Fruit fly (Drosophila melanogaster) whole organism, embryonic: ENCODE data around the gene CG15549.

Source experiments
- Ada2b ChIP-seq: fragments of 200-800 bp; sonication (Bioruptor generic); IDR thresholded peaks from 2 replicates; pipeline ENCODE4 v1.3.6; 2022; ENCODE audit warnings: missing biosample characterization, missing genetic modification characterization
- Adf1 ChIP-seq: fragments of 200-800 bp; sonication (Bioruptor generic); IDR thresholded peaks from 2 replicates; pipeline ENCODE4 v1.3.6; 2022; ENCODE audit warnings: missing biosample characterization, missing genetic modification characterization
- CG10267 ChIP-seq: fragments of 200-800 bp; sonication (Bioruptor generic); optimal IDR thresholded peaks from 2 replicates; lab custom pipeline; 2018; ENCODE audit warnings: missing biosample characterization, mild to moderate bottlenecking, missing genetic modification characterization, moderate library complexity
- CG11723 ChIP-seq: fragments of 200-800 bp; sonication (Bioruptor generic); optimal IDR thresholded peaks from 2 replicates; lab custom pipeline; 2017; ENCODE audit warnings: missing biosample characterization, mild to moderate bottlenecking, missing genetic modification characterization
- CG12659 ChIP-seq: fragments of 200-800 bp; sonication (Bioruptor generic); optimal IDR thresholded peaks from 3 replicates; lab custom pipeline; 2017; ENCODE audit warnings: mild to moderate bottlenecking, missing biosample characterization, missing genetic modification reagents, missing genetic modification characterization
- CG14860 ChIP-seq: fragments of 200-800 bp; sonication (Bioruptor generic); IDR thresholded peaks from 3 replicates; pipeline ENCODE4 v1.3.6; 2022; ENCODE audit warnings: missing biosample characterization, missing genetic modification characterization; ENCODE audit not compliant: partially characterized antibody
- CG1647 ChIP-seq: fragments of 200-800 bp; sonication (Bioruptor generic); optimal IDR thresholded peaks from 3 replicates; lab custom pipeline; 2016; ENCODE audit warnings: missing biosample characterization, missing genetic modification characterization
- CG17802 ChIP-seq: fragments of 200-800 bp; sonication (Bioruptor generic); optimal IDR thresholded peaks from 2 replicates; lab custom pipeline; 2018; ENCODE audit warnings: missing biosample characterization, mild to moderate bottlenecking, missing genetic modification characterization, moderate library complexity
- CG18011 ChIP-seq: fragments of 200-800 bp; sonication (Bioruptor generic); optimal IDR thresholded peaks from 2 replicates; lab custom pipeline; 2017; ENCODE audit warnings: missing biosample characterization, missing genetic modification characterization, mild to moderate bottlenecking, moderate library complexity, missing genotype
- CG18764 ChIP-seq: fragments of 200-800 bp; sonication (Bioruptor generic); optimal IDR thresholded peaks from 3 replicates; lab custom pipeline; 2016; ENCODE audit warnings: missing biosample characterization, missing genetic modification characterization
- CG30431 ChIP-seq: fragments of 200-800 bp; sonication (Bioruptor generic); optimal IDR thresholded peaks from 2 replicates; lab custom pipeline; 2017; ENCODE audit warnings: missing biosample characterization, missing genetic modification characterization
- CG33213 ChIP-seq: fragments of 200-800 bp; sonication (Bioruptor generic); optimal IDR thresholded peaks from 3 replicates; lab custom pipeline; 2016; ENCODE audit warnings: missing biosample characterization, missing genetic modification characterization
- CG5245 ChIP-seq: fragments of 200-800 bp; sonication (Bioruptor generic); optimal IDR thresholded peaks from 3 replicates; lab custom pipeline; 2016; ENCODE audit warnings: missing biosample characterization, missing genetic modification characterization
- CG6813 ChIP-seq: fragments of 200-800 bp; sonication (Bioruptor generic); optimal IDR thresholded peaks from 2 replicates; lab custom pipeline; 2017; ENCODE audit warnings: missing biosample characterization, missing genetic modification characterization, mild to moderate bottlenecking, moderate library complexity, missing genetic modification reagents
- CG9797 ChIP-seq: fragments of 200-800 bp; sonication (Bioruptor generic); optimal IDR thresholded peaks from 3 replicates; lab custom pipeline; 2018; ENCODE audit warnings: missing biosample characterization, mild to moderate bottlenecking, missing genetic modification characterization
- CG9932 ChIP-seq: fragments of 200-800 bp; sonication (Bioruptor generic); IDR thresholded peaks from 2 replicates; pipeline ENCODE4 v1.3.6; 2022; ENCODE audit warnings: missing biosample characterization, missing genetic modification characterization
- Dad ChIP-seq: fragments of 200-800 bp; sonication (Bioruptor generic); optimal IDR thresholded peaks from 3 replicates; lab custom pipeline; 2016; ENCODE audit warnings: missing biosample characterization, missing genetic modification characterization
- Dll ChIP-seq: fragments of 200-800 bp; sonication (Bioruptor generic); IDR thresholded peaks from 4 replicates; pipeline ENCODE4 v1.3.6; 2022; ENCODE audit warnings: missing biosample characterization, missing genetic modification characterization; ENCODE audit not compliant: partially characterized antibody
- Eip74EF ChIP-seq, 2 experiments: fragments of 200-800 bp in 1 of 2; fragments of >200 bp in 1 of 2; sonication (Bioruptor generic) in 1 of 2; optimal IDR thresholded peaks; 2 replicates each; lab custom pipeline; 2017 to 2019; ENCODE audit warnings: missing biosample characterization in 2 of 2, missing genetic modification characterization in 2 of 2, mild to moderate bottlenecking in 1 of 2, moderate library complexity in 1 of 2
- Ets97D ChIP-seq: fragments of 200-800 bp; sonication (Bioruptor generic); optimal IDR thresholded peaks from 3 replicates; lab custom pipeline; 2016; ENCODE audit warnings: missing biosample characterization, missing genetic modification characterization
- H15 ChIP-seq: fragments of 200-800 bp; sonication (Bioruptor generic); IDR thresholded peaks from 3 replicates; pipeline ENCODE4 v1.3.6; 2022; ENCODE audit warnings: missing biosample characterization, missing genetic modification characterization
- Lim3 ChIP-seq: fragments of 200-800 bp; sonication (Bioruptor generic); IDR thresholded peaks from 2 replicates; pipeline ENCODE4 v1.3.6; 2022; ENCODE audit warnings: missing biosample characterization, missing genetic modification characterization
- MESR4 ChIP-seq: fragments of 200-800 bp; sonication (Bioruptor generic); optimal IDR thresholded peaks from 2 replicates; lab custom pipeline; 2018; ENCODE audit warnings: missing biosample characterization, mild to moderate bottlenecking, missing genetic modification characterization, moderate library complexity
- NC2β ChIP-seq: fragments of 200-800 bp; sonication (Bioruptor generic); optimal IDR thresholded peaks from 2 replicates; lab custom pipeline; 2016; ENCODE audit warnings: missing biosample characterization, missing genetic modification characterization
- NFAT ChIP-seq: fragments of 200-800 bp; sonication (Bioruptor generic); IDR thresholded peaks from 2 replicates; pipeline ENCODE4 v1.3.6; 2022; ENCODE audit warnings: missing biosample characterization, missing genetic modification characterization
- Pdp1 ChIP-seq, 2 experiments: fragments of 200-800 bp; sonication (Bioruptor generic); optimal IDR thresholded peaks; 3 replicates each; lab custom pipeline; 2016; ENCODE audit warnings: missing biosample characterization in 2 of 2, missing genetic modification characterization in 2 of 2, mild to moderate bottlenecking in 1 of 2, moderate library complexity in 1 of 2
- Side ChIP-seq: fragments of 200-800 bp; sonication (Bioruptor generic); optimal IDR thresholded peaks from 2 replicates; lab custom pipeline; 2016; ENCODE audit warnings: missing biosample characterization, missing genetic modification characterization
- Six4 ChIP-seq: fragments of 200-800 bp; sonication (Bioruptor generic); optimal IDR thresholded peaks from 2 replicates; lab custom pipeline; 2016; ENCODE audit warnings: missing biosample characterization, missing genetic modification characterization
- Sry-β ChIP-seq: fragments of 200-800 bp; sonication (Bioruptor generic); optimal IDR thresholded peaks from 2 replicates; lab custom pipeline; 2018; ENCODE audit warnings: missing biosample characterization, mild to moderate bottlenecking, missing genetic modification characterization, moderate library complexity
- Taf1 ChIP-seq: fragments of 200-800 bp; sonication (Bioruptor generic); IDR thresholded peaks from 2 replicates; pipeline ENCODE4 v1.3.6; 2022; ENCODE audit warnings: missing biosample characterization, missing genetic modification characterization
- ase ChIP-seq: fragments of 200-800 bp; sonication (Bioruptor generic); IDR thresholded peaks from 3 replicates; pipeline ENCODE4 v1.3.6; 2022; ENCODE audit warnings: missing biosample characterization, missing genetic modification characterization
- bigmax ChIP-seq: fragments of 200-800 bp; sonication (Bioruptor generic); optimal IDR thresholded peaks from 2 replicates; lab custom pipeline; 2018; ENCODE audit warnings: missing biosample characterization, mild to moderate bottlenecking, missing genetic modification characterization
- cas ChIP-seq: fragments of 200-800 bp; sonication (Bioruptor generic); IDR thresholded peaks from 2 replicates; pipeline ENCODE4 v1.3.6; 2022; ENCODE audit warnings: missing biosample characterization, missing genetic modification characterization
- caup ChIP-seq: fragments of 200-800 bp; sonication (Bioruptor generic); optimal IDR thresholded peaks from 3 replicates; lab custom pipeline; 2017; ENCODE audit warnings: missing biosample characterization, mild to moderate bottlenecking, missing genetic modification characterization, moderate library complexity; ENCODE audit not compliant: severe bottlenecking
- croc ChIP-seq: fragments of 200-800 bp; sonication (Bioruptor generic); conservative IDR thresholded peaks from 3 replicates; pipeline ENCODE4 v1.3.6; 2022; ENCODE audit warnings: missing biosample characterization, missing genetic modification characterization
- hb ChIP-seq: fragments of 200-800 bp; sonication (Bioruptor generic); IDR thresholded peaks from 3 replicates; pipeline ENCODE4 v1.3.6; 2022; ENCODE audit warnings: missing biosample characterization, missing genetic modification characterization; ENCODE audit not compliant: partially characterized antibody
- hkb ChIP-seq, 2 experiments: fragments of 200-800 bp in 1 of 2; fragments of >200 bp in 1 of 2; sonication (Bioruptor generic) in 1 of 2; IDR thresholded peaks in 1 of 2; optimal IDR thresholded peaks in 1 of 2; 2 replicates each; pipeline versions ENCODE4 v1.3.6 to Lab custom; 2017 to 2022; ENCODE audit warnings: missing biosample characterization in 1 of 2, missing genetic modification characterization in 1 of 2
- lilli ChIP-seq: fragments of 200-800 bp; sonication (Bioruptor generic); optimal IDR thresholded peaks from 3 replicates; lab custom pipeline; 2016; ENCODE audit warnings: missing biosample characterization, missing genetic modification characterization
- nom ChIP-seq: fragments of 200-800 bp; sonication (Bioruptor generic); optimal IDR thresholded peaks from 2 replicates; lab custom pipeline; 2017; ENCODE audit warnings: missing biosample characterization, missing genetic modification characterization, mild to moderate bottlenecking, moderate library complexity, missing genetic modification reagents
- p53 ChIP-seq: fragments of 200-800 bp; sonication (Bioruptor generic); optimal IDR thresholded peaks from 2 replicates; lab custom pipeline; 2016; ENCODE audit warnings: missing biosample characterization, missing genetic modification characterization
- pum ChIP-seq: fragments of 200-800 bp; sonication (Bioruptor generic); optimal IDR thresholded peaks from 2 replicates; lab custom pipeline; 2016; ENCODE audit warnings: missing biosample characterization, missing genetic modification characterization
- sc ChIP-seq, 3 experiments: fragments of >200 bp in 2 of 3; fragments of 200-800 bp in 1 of 3; sonication (Bioruptor generic) in 1 of 3; optimal IDR thresholded peaks; 2 replicates in 2 of 3; 3 replicates in 1 of 3; lab custom pipeline; 2017; ENCODE audit warnings: mild to moderate bottlenecking in 1 of 3, missing biosample characterization in 1 of 3, missing genetic modification characterization in 1 of 3, missing genetic modification reagents in 1 of 3
- slp2 ChIP-seq: fragments of 200-800 bp; sonication (Bioruptor generic); optimal IDR thresholded peaks from 2 replicates; lab custom pipeline; 2016; ENCODE audit warnings: missing biosample characterization, missing genetic modification characterization
- stwl ChIP-seq: fragments of 200-800 bp; sonication (Bioruptor generic); optimal IDR thresholded peaks from 3 replicates; lab custom pipeline; 2018; ENCODE audit warnings: missing biosample characterization, mild to moderate bottlenecking, missing genetic modification characterization, moderate library complexity
- tgo ChIP-seq: fragments of 200-800 bp; sonication (Bioruptor generic); IDR thresholded peaks from 3 replicates; pipeline ENCODE4 v1.3.6; 2022; ENCODE audit warnings: missing biosample characterization, missing genetic modification characterization
- unc-4 ChIP-seq: fragments of 200-800 bp; sonication (Bioruptor generic); IDR thresholded peaks from 2 replicates; pipeline ENCODE4 v1.3.6; 2022; ENCODE audit warnings: missing biosample characterization, missing genetic modification characterization; ENCODE audit not compliant: partially characterized antibody

The CG15549 gene

dm6 chr3R:30887711-30888549 lies 48.4 kb downstream of the CG15549 start (continued):
- peak; percentile 64 for TF ChIP-seq CG6813 (GFP tag; lab: Kevin White, UChicago)
- TF ChIP-seq Pdp1 (GFP tag; optimal IDR thresholded peaks at IDR 0.05; lab: Kevin White, UChicago) = peak; percentile 67
- no peak for TF ChIP-seq Sry-β (GFP tag; lab: Kevin White, UChicago)
- TF ChIP-seq Ets97D (GFP tag; lab: Kevin White, UChicago) = peak; percentile 16
- peak; percentile 22 for TF ChIP-seq Dad (GFP tag; lab: Kevin White, UChicago)
- no peak for TF ChIP-seq unc-4
- no peak for TF ChIP-seq Six4 (GFP tag; lab: Kevin White, UChicago)
- TF ChIP-seq cas = peak; percentile 35; the same call in 1 of the 2 replicates
- no peak for TF ChIP-seq CG14860 (GFP tag; lab: Robert Waterston, UW)
- no peak for TF ChIP-seq MESR4 (GFP tag; lab: Kevin White, UChicago)
- no peak for TF ChIP-seq Lim3 (GFP tag; lab: Robert Waterston, UW)
- 0 out of 3 replicates have a peak, but pooled peaks have one; percentile 29 for TF ChIP-seq ase (GFP tag; lab: Robert Waterston, UW)
- TF ChIP-seq Side (GFP tag; lab: Kevin White, UChicago) = peak; percentile 60
- TF ChIP-seq hkb (optimal IDR thresholded peaks at IDR 0.05; lab: Kevin White, UChicago) = no peak
- TF ChIP-seq hkb (GFP tag; IDR thresholded peaks at IDR 0.05; lab: Robert Waterston, UW) = peak; percentile 74
- peak; percentile 5 for TF ChIP-seq caup
- peak; percentile 55 for TF ChIP-seq CG33213 (GFP tag; lab: Kevin White, UChicago)
- no peak for TF ChIP-seq CG11723 (GFP tag; lab: Kevin White, UChicago)
- peak; percentile 42 for TF ChIP-seq CG30431 (GFP tag; lab: Kevin White, UChicago)
- TF ChIP-seq Adf1 (GFP tag; lab: Robert Waterston, UW) = no peak
- TF ChIP-seq H15 (GFP tag; lab: Robert Waterston, UW) = peak; percentile 67; the same call in 2 of the 3 replicates
- no peak for TF ChIP-seq Dll (GFP tag; lab: Robert Waterston, UW)
- peak; percentile 61 for TF ChIP-seq NFAT
- peak; percentile 45 for TF ChIP-seq CG12659
- TF ChIP-seq CG18764 = peak; percentile 11
- peak; percentile 23 for TF ChIP-seq CG17802 (tag; lab: Kevin White, UChicago)
- TF ChIP-seq bigmax (GFP tag; lab: Kevin White, UChicago) = no peak
- no peak for TF ChIP-seq Eip74EF (GFP tag; optimal IDR thresholded peaks at IDR 0.05; lab: Kevin White, UChicago)
- peak; percentile 52 for TF ChIP-seq pum
- TF ChIP-seq Taf1 (GFP tag; lab: Robert Waterston, UW) = peak; percentile 31; the same call in 1 of the 2 replicates
- TF ChIP-seq CG5245 (GFP tag; lab: Kevin White, UChicago) = peak; percentile 57
- peak; percentile 37 for TF ChIP-seq nom (GFP tag; lab: Kevin White, UChicago)
- TF ChIP-seq sc (optimal IDR thresholded peaks at IDR 0.05; lab: Kevin White, UChicago) = no peak
- no peak for TF ChIP-seq sc (GFP tag; optimal IDR thresholded peaks at IDR 0.05; lab: Kevin White, UChicago)
- no peak for TF ChIP-seq p53 (GFP tag; lab: Kevin White, UChicago)
- TF ChIP-seq CG18011 = no peak
- TF ChIP-seq lilli (GFP tag; lab: Kevin White, UChicago) = peak; percentile 72
- peak; percentile 70 for TF ChIP-seq tgo (GFP tag; lab: Robert Waterston, UW)
- peak; percentile 36; the same call in 1 of the 3 replicates for TF ChIP-seq croc (GFP tag; lab: Robert Waterston, UW)
- no peak for TF ChIP-seq hb
- peak; percentile 23 for TF ChIP-seq CG10267 (tag; lab: Kevin White, UChicago)
- peak; percentile 66 for TF ChIP-seq CG9932 (GFP tag; lab: Robert Waterston, UW)
- no peak for TF ChIP-seq slp2 (GFP tag; lab: Kevin White, UChicago)
- TF ChIP-seq Ada2b (GFP tag; lab: Robert Waterston, UW) = peak; percentile 76
- TF ChIP-seq stwl (tag; lab: Kevin White, UChicago) = no peak
- no peak for TF ChIP-seq CG9797 (GFP tag; lab: Kevin White, UChicago)
- TF ChIP-seq NC2β (GFP tag; lab: Kevin White, UChicago) = peak; percentile 66
- TF ChIP-seq CG1647 (GFP tag; lab: Kevin White, UChicago) = peak; percentile 77
